Worm (Caenorhabditis elegans): ENCODE results near the gene twk-25.

twk-25 gene

ce11 chrIV:11504416-11504815 lies at the start of gene twk-25:
twk-25 (plus strand) TSS chrIV:11504716.
- TF ChIP-seq Y95B8A.8 (GFP tag; IDR thresholded peaks at IDR 0.05) = no peak
- no peak for TF ChIP-seq let-526 (GFP tag; IDR thresholded peaks at IDR 0.05)
- TF ChIP-seq ama-1 (optimal IDR thresholded peaks at IDR 0.05) = no peak
- TF ChIP-seq ama-1 (GFP tag; optimal IDR thresholded peaks at IDR 0.05) = no peak
- no peak for TF ChIP-seq Y56A3A.18 (GFP tag; IDR thresholded peaks at IDR 0.05)
- TF ChIP-seq ccch-3 (GFP tag; optimal IDR thresholded peaks at IDR 0.05) = no peak
- TF ChIP-seq mcd-1 (GFP tag; IDR thresholded peaks at IDR 0.05) = no peak
- no peak for TF ChIP-seq gei-17 (GFP tag; optimal IDR thresholded peaks at IDR 0.05)
- TF ChIP-seq snpc-1.1 (tag; optimal IDR thresholded peaks at IDR 0.05; ENCODE audit: insufficient read depth) = no peak
- TF ChIP-seq hlh-12 (tag; optimal IDR thresholded peaks at IDR 0.05) = no peak
- TF ChIP-seq B0336.3 (GFP tag; IDR thresholded peaks at IDR 0.05) = no peak
- no peak for TF ChIP-seq Y79H2A.3 (GFP tag; conservative IDR thresholded peaks at IDR 0.05)
- TF ChIP-seq nhr-80 (tag; optimal IDR thresholded peaks at IDR 0.05) = no peak
- TF ChIP-seq madf-3 (GFP tag; IDR thresholded peaks at IDR 0.05) = no peak
- TF ChIP-seq snpc-1.3 (tag; optimal IDR thresholded peaks at IDR 0.05; ENCODE audit: insufficient read depth) = no peak
- no peak for TF ChIP-seq lin-40 (tag; optimal IDR thresholded peaks at IDR 0.05)
- no peak for TF ChIP-seq F49E8.2 (tag; optimal IDR thresholded peaks at IDR 0.05; ENCODE audit: insufficient read depth)
- TF ChIP-seq ztf-25 (GFP tag; IDR thresholded peaks at IDR 0.05) = no peak
- TF ChIP-seq attf-5 (GFP tag; optimal IDR thresholded peaks at IDR 0.05) = no peak
- TF ChIP-seq mes-4 (tag; optimal IDR thresholded peaks at IDR 0.05) = no peak
- no peak for TF ChIP-seq hlh-26 (GFP tag; conservative IDR thresholded peaks at IDR 0.05)

- no peak for TF ChIP-seq hsf-1 (GFP tag; IDR thresholded peaks at IDR 0.05)
- TF ChIP-seq let-607 (tag; optimal IDR thresholded peaks at IDR 0.05) = no peak
- no peak for TF ChIP-seq nhr-90 (tag; optimal IDR thresholded peaks at IDR 0.05)
- TF ChIP-seq dpff-1 (tag; optimal IDR thresholded peaks at IDR 0.05) = no peak
- no peak for TF ChIP-seq mxl-1 (tag; optimal IDR thresholded peaks at IDR 0.05)
- TF ChIP-seq nhr-27 (tag; optimal IDR thresholded peaks at IDR 0.05) = no peak
- no peak for TF ChIP-seq hlh-12 (tag; optimal IDR thresholded peaks at IDR 0.05)
- TF ChIP-seq ceh-91 (GFP tag; IDR thresholded peaks at IDR 0.05) = no peak
- TF ChIP-seq hrde-1 (tag; optimal IDR thresholded peaks at IDR 0.05; ENCODE audit: borderline replicate concordance) = no peak
- no peak for TF ChIP-seq ekl-4 (GFP tag; IDR thresholded peaks at IDR 0.05)
- no peak for TF ChIP-seq nhr-80 (tag; optimal IDR thresholded peaks at IDR 0.05)
These were observed 48.7 kb upstream of the twk-25 start for ce11 chrIV:11455824-11456223.

ce11 chrIV:11458700-11459263 lies 45.7 kb upstream of the twk-25 start:
- TF ChIP-seq bed-1 (GFP tag; IDR thresholded peaks at IDR 0.05) (no peak), Y79H2A.3 (GFP tag; conservative IDR thresholded peaks at IDR 0.05) (no peak), dpff-1 (tag; optimal IDR thresholded peaks at IDR 0.05) (no peak), pbrm-1 (GFP tag; IDR thresholded peaks at IDR 0.05) (no peak), hrde-1 (tag; optimal IDR thresholded peaks at IDR 0.05; ENCODE audit: borderline replicate concordance) (no peak), ztf-6 (GFP tag; IDR thresholded peaks at IDR 0.05) (no peak)

ce11 chrIV:11459684-11460083 lies 44.8 kb upstream of the twk-25 start, which contains the start of gene npr-3:
npr-3 (plus strand) TSS chrIV:11459984.
- TF ChIP-seq attf-6 (GFP tag; IDR thresholded peaks at IDR 0.05) (no peak), aptf-2 (GFP tag; conservative IDR thresholded peaks at IDR 0.05) (no peak), hsf-1 (GFP tag; IDR thresholded peaks at IDR 0.05) (no peak), nfya-2 (GFP tag; IDR thresholded peaks at IDR 0.05) (no peak), nfyb-1 (GFP tag; IDR thresholded peaks at IDR 0.05) (no peak), nhr-90 (tag; optimal IDR thresholded peaks at IDR 0.05) (no peak), let-526 (GFP tag; IDR thresholded peaks at IDR 0.05) (no peak), F22D6.2 (tag; optimal IDR thresholded peaks at IDR 0.05) (no peak), F23B12.7 (tag; optimal IDR thresholded peaks at IDR 0.05; ENCODE audit: insufficient read depth) (no peak), dpff-1 (tag; optimal IDR thresholded peaks at IDR 0.05) (no peak), attf-5 (GFP tag; optimal IDR thresholded peaks at IDR 0.05) (no peak), ceh-100 (GFP tag; IDR thresholded peaks at IDR 0.05) (no peak), dpl-1 (GFP tag; optimal IDR thresholded peaks at IDR 0.05) (no peak)

Data from whole organism, young adult.